Worm (Caenorhabditis elegans) whole organism, early embryonic: ENCODE measurements around the gene dsl-4.

Experiments
- B0310.2 ChIP-seq: sonication (generic microtip); optimal IDR thresholded peaks from 2 replicates; lab custom pipeline; 2016; ENCODE audit warnings: mild to moderate bottlenecking, missing genetic modification characterization, missing compliant biosample characterization
- F13C5.2 ChIP-seq: sonication (generic microtip); optimal IDR thresholded peaks from 2 replicates; lab custom pipeline; 2017; ENCODE audit warnings: mild to moderate bottlenecking, missing genetic modification characterization, inconsistent platforms, missing compliant biosample characterization
- aly-1 ChIP-seq: sonication (generic microtip); optimal IDR thresholded peaks from 2 replicates; lab custom pipeline; 2016; ENCODE audit warnings: missing genetic modification characterization, missing compliant biosample characterization
- ama-1 ChIP-seq: fragments of 150-350 bp; optimal IDR thresholded peaks from 2 replicates; lab custom pipeline; 2014
- ceh-13 ChIP-seq: fragments of 200-800 bp; sonication (Bioruptor generic); optimal IDR thresholded peaks from 2 replicates; lab custom pipeline; 2018; ENCODE audit warnings: mild to moderate bottlenecking, missing genetic modification characterization, missing compliant biosample characterization
- ceh-36 ChIP-seq: sonication (generic microtip); optimal IDR thresholded peaks from 2 replicates; lab custom pipeline; 2016; ENCODE audit warnings: missing genetic modification characterization, inconsistent platforms, missing compliant biosample characterization
- ets-7 ChIP-seq: sonication (generic microtip); optimal IDR thresholded peaks from 2 replicates; lab custom pipeline; 2016; ENCODE audit warnings: missing genotype, missing genetic modification characterization, missing compliant biosample characterization
- flt-1 ChIP-seq: fragments of 200-800 bp; sonication (Bioruptor generic); IDR thresholded peaks from 2 replicates; pipeline ENCODE4 v1.3.6; 2022; ENCODE audit warnings: missing genetic modification characterization, missing compliant biosample characterization
- hmbx-1 ChIP-seq: sonication (generic microtip); optimal IDR thresholded peaks from 2 replicates; lab custom pipeline; 2016; ENCODE audit warnings: mild to moderate bottlenecking, missing genetic modification characterization, missing compliant biosample characterization
- hmg-4 ChIP-seq: fragments of 200-800 bp; sonication (Bioruptor generic); optimal IDR thresholded peaks from 2 replicates; lab custom pipeline; 2018; ENCODE audit warnings: mild to moderate bottlenecking, missing genetic modification characterization, missing compliant biosample characterization
- hnd-1 ChIP-seq: sonication (generic microtip); optimal IDR thresholded peaks from 2 replicates; lab custom pipeline; 2016; ENCODE audit warnings: missing genetic modification characterization, missing compliant biosample characterization
- pes-1 ChIP-seq: fragments of 200-800 bp; sonication (Bioruptor generic); IDR thresholded peaks from 2 replicates; pipeline ENCODE4 v1.3.6; 2022; ENCODE audit warnings: missing genetic modification reagents, missing genetic modification characterization, missing compliant biosample characterization
- scrt-1 ChIP-seq: fragments of 200-800 bp; sonication (Bioruptor generic); IDR thresholded peaks from 2 replicates; pipeline ENCODE4 v1.3.6; 2022; ENCODE audit warnings: missing genetic modification characterization, missing compliant biosample characterization
- sea-1 ChIP-seq: fragments of 200-800 bp; sonication (Bioruptor generic); conservative IDR thresholded peaks from 2 replicates; pipeline ENCODE4 v1.3.6; 2022; ENCODE audit warnings: missing genetic modification characterization, missing compliant biosample characterization
- tbx-11 ChIP-seq: fragments of 200-800 bp; sonication (Bioruptor generic); IDR thresholded peaks from 2 replicates; pipeline ENCODE4 v1.3.6; 2022; ENCODE audit warnings: missing genetic modification characterization, missing compliant biosample characterization
- tbx-37 ChIP-seq: fragments of 200-800 bp; sonication (Bioruptor generic); conservative IDR thresholded peaks from 2 replicates; pipeline ENCODE4 v1.3.6; 2022; ENCODE audit warnings: missing genetic modification reagents, missing genetic modification characterization, missing compliant biosample characterization
- tra-4 ChIP-seq: sonication (generic microtip); optimal IDR thresholded peaks from 2 replicates; lab custom pipeline; 2017; ENCODE audit warnings: missing genetic modification characterization, missing compliant biosample characterization

dsl-4 gene

DNA sequence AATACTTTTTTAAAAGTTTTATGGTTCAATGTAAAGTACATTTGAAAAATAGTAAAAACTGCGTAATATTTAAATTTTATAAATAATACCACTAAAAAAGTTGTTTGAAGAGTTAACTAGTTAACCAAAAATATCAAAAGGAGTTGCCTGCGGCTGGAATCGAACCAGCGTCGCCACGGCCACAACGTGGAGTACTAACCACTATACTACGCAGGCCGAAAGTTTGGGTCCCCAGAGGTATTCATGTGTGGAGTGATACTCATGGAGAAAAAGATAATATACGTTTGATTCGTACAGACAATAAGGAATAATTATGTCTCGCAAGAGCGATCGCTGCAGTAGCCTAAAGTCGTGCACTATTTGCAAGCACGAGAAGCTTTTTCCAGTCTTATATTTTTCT lies 46.6 kb downstream of the dsl-4 start:
- TF ChIP-seq pes-1 (GFP tag; lab: Robert Waterston, UW) (peak; percentile 67), flt-1 (GFP tag; lab: Robert Waterston, UW) (0 out of 2 replicates have a peak, but pooled peaks have one; percentile 15), scrt-1 (0 out of 2 replicates have a peak, but pooled peaks have one; percentile 38)

DNA sequence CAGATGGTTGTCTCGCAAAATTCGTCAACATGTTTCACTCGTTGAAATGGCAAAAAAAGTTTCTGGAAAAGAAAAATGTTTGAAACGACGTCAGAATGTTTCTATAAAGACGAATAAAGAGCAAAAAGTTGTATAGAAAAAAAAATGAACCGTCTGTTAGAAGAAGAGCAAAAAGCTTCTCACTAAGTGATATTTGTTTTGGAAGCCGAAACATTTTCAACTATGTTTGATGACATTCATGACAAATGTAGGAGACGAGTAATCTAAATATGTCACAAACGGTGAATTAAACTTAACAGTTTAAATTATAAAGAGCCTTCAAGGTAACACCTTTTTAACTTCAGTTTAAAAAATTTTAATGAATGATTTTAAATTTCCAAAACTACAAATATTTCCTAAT lies 49.9 kb downstream of the dsl-4 start, which contains the start of gene nkat-1:
Gene nkat-1, minus strand, starts transcription at position 101 of the 400 bp plus-strand sequence.
- TF ChIP-seq flt-1 (GFP tag; lab: Robert Waterston, UW) = no peak
- no peak for TF ChIP-seq tra-4 (tag; lab: Kevin White, UChicago)
- TF ChIP-seq scrt-1 = no peak
- no peak for TF ChIP-seq hmbx-1 (tag; lab: Kevin White, UChicago)
- TF ChIP-seq ceh-36 = no peak
- TF ChIP-seq tbx-11 = no peak
- no peak for TF ChIP-seq ama-1 (lab: Kevin White, UChicago)
- no peak for TF ChIP-seq F13C5.2 (tag; lab: Kevin White, UChicago)
- no peak for TF ChIP-seq ets-7 (tag; lab: Kevin White, UChicago)
- TF ChIP-seq hnd-1 (tag; lab: Kevin White, UChicago) = no peak
- TF ChIP-seq pes-1 (GFP tag; lab: Robert Waterston, UW) = no peak
- no peak for TF ChIP-seq ceh-13 (GFP tag; lab: Kevin White, UChicago)
- no peak for TF ChIP-seq tbx-37 (GFP tag; lab: Robert Waterston, UW)
- TF ChIP-seq aly-1 (tag; lab: Kevin White, UChicago) = no peak
- TF ChIP-seq sea-1 (GFP tag; lab: Robert Waterston, UW) = no peak
- TF ChIP-seq hmg-4 (GFP tag; lab: Kevin White, UChicago) = no peak
- TF ChIP-seq B0310.2 (tag; lab: Kevin White, UChicago) = no peak

DNA sequence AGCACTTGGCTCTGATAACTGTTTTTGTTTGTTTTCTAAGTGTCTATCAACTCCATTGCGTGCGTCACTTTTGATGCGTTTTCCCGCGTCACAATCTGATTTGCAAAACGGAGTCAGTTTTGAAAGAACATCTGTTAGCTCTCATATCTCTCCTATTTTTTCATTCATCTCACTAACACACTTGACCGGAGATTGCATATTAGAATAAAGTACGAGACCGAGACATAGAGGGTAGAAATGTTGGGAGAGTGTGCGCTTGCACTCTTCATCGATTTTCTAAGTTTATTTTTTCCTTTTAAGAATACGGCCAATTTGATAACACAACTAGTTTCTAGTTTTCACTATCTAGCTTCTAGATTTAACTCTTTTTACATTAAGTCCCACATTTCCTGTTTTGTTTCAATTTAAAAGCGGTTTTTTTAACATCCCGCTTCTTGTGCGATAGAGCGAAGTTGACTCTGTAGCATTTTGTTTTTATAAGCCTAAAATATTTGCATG lies 51.2 kb downstream of the dsl-4 start:
- TF ChIP-seq hmbx-1 (tag; lab: Kevin White, UChicago) (no peak), scrt-1 (no peak), hmg-4 (GFP tag; lab: Kevin White, UChicago) (no peak), F13C5.2 (tag; lab: Kevin White, UChicago) (no peak), tbx-37 (GFP tag; lab: Robert Waterston, UW) (no peak), sea-1 (GFP tag; lab: Robert Waterston, UW) (no peak), tbx-11 (no peak)
